Fruit fly (Drosophila melanogaster): ENCODE measurements around the gene CG10077.

DNA sequence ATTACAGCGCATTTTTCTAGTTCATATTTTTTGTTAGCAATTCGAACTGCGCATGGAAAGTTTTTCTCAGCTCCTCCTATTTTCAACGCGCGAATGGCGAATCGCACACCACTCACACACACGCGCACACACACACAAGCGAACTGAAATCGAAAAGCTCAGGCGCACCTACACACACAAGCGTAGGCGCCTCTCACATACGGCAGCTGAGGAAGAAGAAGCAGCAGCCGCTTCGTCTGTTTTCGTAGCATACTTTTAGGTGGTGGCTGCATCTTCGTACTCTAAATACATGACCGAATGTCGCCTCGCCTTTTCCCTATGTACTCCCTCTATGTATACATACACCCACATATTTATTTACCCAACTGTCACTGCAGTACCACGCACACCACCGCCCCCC is 29.9 kb downstream of the CG10077 start:
- TF ChIP-seq Sin3A (optimal IDR thresholded peaks at IDR 0.05) (no peak), h (optimal IDR thresholded peaks at IDR 0.05) (no peak), Myc (optimal IDR thresholded peaks at IDR 0.05) (no peak), psq (optimal IDR thresholded peaks at IDR 0.05) (no peak), ttk (optimal IDR thresholded peaks at IDR 0.05) (no peak), insv (optimal IDR thresholded peaks at IDR 0.05) (no peak)
